Fruit fly (Drosophila melanogaster): ENCODE results near the gene CG31287.

Gene CG31287

DNA sequence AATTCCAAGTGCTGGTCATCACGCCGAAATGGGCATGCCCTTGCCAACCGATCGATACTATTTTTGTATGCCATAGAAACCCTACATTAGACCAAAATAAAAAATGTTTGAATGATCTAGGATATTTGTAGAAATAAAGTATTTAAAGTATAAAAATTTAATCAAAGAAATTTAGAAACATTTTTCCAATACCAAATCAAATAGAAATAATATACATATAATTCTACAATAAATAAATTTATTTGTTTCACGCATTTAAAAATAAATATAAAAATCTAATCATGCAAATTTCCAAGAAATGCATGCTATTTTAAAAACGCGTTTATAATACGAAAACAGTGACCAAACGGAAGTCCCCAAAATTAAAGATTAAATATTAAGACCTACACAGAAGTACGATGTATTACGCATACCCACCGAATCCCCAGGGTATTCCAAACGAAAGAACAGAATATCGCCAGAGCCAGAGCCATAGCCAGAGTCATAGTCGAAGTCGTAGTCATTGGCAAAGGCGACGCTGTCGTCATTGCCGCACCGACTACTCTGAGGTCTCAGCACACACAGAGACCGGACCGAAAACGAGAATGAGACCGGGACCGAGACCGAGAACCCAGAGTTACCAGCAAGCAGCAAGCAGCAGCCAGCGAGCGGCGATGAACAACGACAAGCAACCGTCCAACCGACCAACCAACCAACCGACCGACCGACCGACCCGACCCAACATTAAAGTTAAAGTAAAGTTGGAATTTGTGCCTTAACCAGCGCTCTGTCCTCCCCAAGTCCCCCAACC is 5.9 kb downstream of the CG31287 start (continued):
- TF ChIP-seq fkh (GFP tag; optimal IDR thresholded peaks at IDR 0.05) (no peak), CG3032 (tag; optimal IDR thresholded peaks at IDR 0.05) (peak; percentile 88), CG16779 (tag; optimal IDR thresholded peaks at IDR 0.05) (peak; percentile 67), pdm3 (GFP tag; optimal IDR thresholded peaks at IDR 0.05) (peak; percentile 63), Sox102F (GFP tag; optimal IDR thresholded peaks at IDR 0.05) (peak; percentile 46), CG8119 (GFP tag; IDR thresholded peaks at IDR 0.05) (peak; percentile 36; the same call in 2 of the 3 replicates), CG8632 (GFP tag; optimal IDR thresholded peaks at IDR 0.05) (peak; percentile 81), fd59A (GFP tag; optimal IDR thresholded peaks at IDR 0.05) (peak; percentile 46), CG6276 (GFP tag; optimal IDR thresholded peaks at IDR 0.05) (peak; percentile 52), Sox15 (GFP tag; optimal IDR thresholded peaks at IDR 0.05) (peak; percentile 60), dac (GFP tag; optimal IDR thresholded peaks at IDR 0.05) (no peak), acj6 (GFP tag; optimal IDR thresholded peaks at IDR 0.05) (peak; percentile 77), lz (GFP tag; optimal IDR thresholded peaks at IDR 0.05) (peak; percentile 54), fd85E (GFP tag; optimal IDR thresholded peaks at IDR 0.05) (no peak), Eip75B (GFP tag; optimal IDR thresholded peaks at IDR 0.05) (peak; percentile 55), Ets21C (GFP tag; optimal IDR thresholded peaks at IDR 0.05) (no peak), CG10631 (GFP tag; optimal IDR thresholded peaks at IDR 0.05) (peak; percentile 87), Smox (GFP tag; optimal IDR thresholded peaks at IDR 0.05) (peak; percentile 51), CG31627 (GFP tag; optimal IDR thresholded peaks at IDR 0.05) (peak; percentile 37), Ets96B (tag; optimal IDR thresholded peaks at IDR 0.05) (peak; percentile 84), CG4318 (GFP tag; optimal IDR thresholded peaks at IDR 0.05) (peak; percentile 80)

DNA sequence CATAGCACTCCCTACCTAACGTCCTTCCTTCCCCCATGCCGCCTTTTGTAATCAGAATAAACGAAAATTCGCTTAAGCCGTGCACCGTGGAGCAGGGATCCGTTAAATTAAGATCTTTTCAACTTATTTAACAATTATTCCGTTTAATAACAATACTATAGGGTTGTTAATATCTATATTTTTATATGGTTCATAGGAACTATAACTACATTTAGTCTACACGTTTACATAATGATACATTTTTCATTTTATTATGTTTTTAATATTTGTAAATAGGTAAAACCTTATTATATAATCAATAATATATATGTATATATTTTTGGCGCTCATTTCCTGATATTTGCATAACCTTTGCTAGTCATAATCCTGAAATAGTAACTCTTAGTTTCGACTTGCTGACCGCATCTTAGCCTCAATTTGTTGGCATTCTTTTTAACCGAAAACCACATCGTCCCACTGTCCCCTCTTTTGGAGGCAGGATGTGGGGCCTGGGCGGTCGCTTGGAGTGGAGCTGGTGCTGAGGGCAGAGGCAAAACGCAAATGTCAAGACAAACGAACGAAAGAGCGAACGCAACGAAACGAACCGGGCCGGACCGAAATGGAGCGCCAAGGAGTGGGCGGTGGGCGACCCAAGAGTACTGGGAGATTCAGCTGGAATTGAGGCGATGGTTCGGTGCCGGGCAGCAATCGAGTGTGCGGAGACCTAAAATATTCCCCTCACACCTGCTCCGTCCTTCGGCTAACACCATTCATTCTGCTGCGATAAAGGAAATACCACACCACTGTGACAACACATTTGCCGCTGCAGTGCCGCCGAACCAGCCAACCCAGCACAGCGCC is 6.8 kb downstream of the CG31287 start:
- TF ChIP-seq pdm3 (GFP tag; optimal IDR thresholded peaks at IDR 0.05), result peak; percentile 42
- no peak for TF ChIP-seq fkh (GFP tag; optimal IDR thresholded peaks at IDR 0.05)
- TF ChIP-seq fd59A (GFP tag; optimal IDR thresholded peaks at IDR 0.05), result peak; percentile 76
- peak; percentile 75 for TF ChIP-seq dsx (GFP tag; optimal IDR thresholded peaks at IDR 0.05; ENCODE audit: poor library complexity, severe bottlenecking)
- TF ChIP-seq Hr39 (GFP tag; optimal IDR thresholded peaks at IDR 0.05), result peak; percentile 49
- TF ChIP-seq salr (GFP tag; optimal IDR thresholded peaks at IDR 0.05), result peak; percentile 44 to 75
- TF ChIP-seq svp (GFP tag), result peak; percentile 87
- peak; percentile 64 for TF ChIP-seq Eip75B (GFP tag; optimal IDR thresholded peaks at IDR 0.05)
- peak; percentile 56 for TF ChIP-seq Sox14 (GFP tag; optimal IDR thresholded peaks at IDR 0.05)
- peak; percentile 81 for TF ChIP-seq OdsH (GFP tag; optimal IDR thresholded peaks at IDR 0.05)
- peak; percentile 26 for TF ChIP-seq CG8319 (GFP tag; optimal IDR thresholded peaks at IDR 0.05)
- no peak for TF ChIP-seq CG1621 (tag; optimal IDR thresholded peaks at IDR 0.05)
- TF ChIP-seq Eip93F (GFP tag; optimal IDR thresholded peaks at IDR 0.05), result peak; percentile 16
- no peak for TF ChIP-seq Hr38 (GFP tag; optimal IDR thresholded peaks at IDR 0.05)
- TF ChIP-seq Eip78C (GFP tag), result peak; percentile 86
- TF ChIP-seq CG6808 (GFP tag; optimal IDR thresholded peaks at IDR 0.05), result peak; percentile 89
- no peak for TF ChIP-seq CG15336 (GFP tag; IDR thresholded peaks at IDR 0.05)
- peak; percentile 58 to 90 for TF ChIP-seq ss (GFP tag; optimal IDR thresholded peaks at IDR 0.05)
- peak; percentile 69 for TF ChIP-seq net (GFP tag; optimal IDR thresholded peaks at IDR 0.05)
- peak; percentile 84 for TF ChIP-seq spab (GFP tag; optimal IDR thresholded peaks at IDR 0.05)
- peak; percentile 67 for TF ChIP-seq CG9139 (GFP tag; optimal IDR thresholded peaks at IDR 0.05)
- peak; percentile 32; the same call in 2 of the 3 replicates for TF ChIP-seq eg (GFP tag; IDR thresholded peaks at IDR 0.05)
- peak; percentile 31 for TF ChIP-seq Hr4 (GFP tag; optimal IDR thresholded peaks at IDR 0.05)
- TF ChIP-seq CG8632 (GFP tag; optimal IDR thresholded peaks at IDR 0.05), result peak; percentile 84
- TF ChIP-seq CG6163 (GFP tag; IDR thresholded peaks at IDR 0.05), result peak; percentile 40; the same call in 2 of the 3 replicates
- TF ChIP-seq Smox (GFP tag; optimal IDR thresholded peaks at IDR 0.05), result peak; percentile 66
- peak; percentile 91 for TF ChIP-seq Ets96B (tag; optimal IDR thresholded peaks at IDR 0.05)
- no peak for TF ChIP-seq CG11294 (GFP tag; IDR thresholded peaks at IDR 0.05)
- peak; percentile 59 for TF ChIP-seq Blimp-1 (GFP tag; optimal IDR thresholded peaks at IDR 0.05)
- peak; percentile 39 for TF ChIP-seq fd85E (GFP tag; optimal IDR thresholded peaks at IDR 0.05)
- TF ChIP-seq Sox102F (GFP tag; optimal IDR thresholded peaks at IDR 0.05), result peak; percentile 74
- TF ChIP-seq CG6276 (GFP tag; optimal IDR thresholded peaks at IDR 0.05), result peak; percentile 73
- peak; percentile 71 for TF ChIP-seq Sox15 (GFP tag; optimal IDR thresholded peaks at IDR 0.05)
- TF ChIP-seq Gug (GFP tag; IDR thresholded peaks at IDR 0.05), result no peak
- no peak for TF ChIP-seq Lpt (GFP tag; optimal IDR thresholded peaks at IDR 0.05)

Measured in whole organism, prepupa.